Worm (Caenorhabditis elegans) whole organism, late embryonic: ENCODE measurements around the gene irld-6.

Experiments
- ama-1 ChIP-seq: fragments of 150-350 bp; optimal IDR thresholded peaks from 2 replicates; lab custom pipeline; 2014
- ceh-45 ChIP-seq: fragments of 200-800 bp; sonication (Bioruptor generic); IDR thresholded peaks from 2 replicates; pipeline ENCODE4 v1.3.6; 2022; ENCODE audit warnings: missing genetic modification reagents, missing genetic modification characterization, missing compliant biosample characterization
- ceh-9 ChIP-seq: sonication (generic microtip); optimal IDR thresholded peaks from 2 replicates; lab custom pipeline; 2016; ENCODE audit warnings: mild to moderate bottlenecking, missing genetic modification characterization, inconsistent platforms, missing compliant biosample characterization
- dve-1 ChIP-seq: sonication (generic microtip); optimal IDR thresholded peaks from 2 replicates; lab custom pipeline; 2017; ENCODE audit warnings: antibody characterized with exemption, mild to moderate bottlenecking, missing genetic modification characterization, missing compliant biosample characterization
- elt-2 ChIP-seq: sonication (generic microtip); optimal IDR thresholded peaks from 2 replicates; lab custom pipeline; 2016; ENCODE audit warnings: missing genetic modification reagents, missing genetic modification characterization, missing compliant biosample characterization
- ets-4 ChIP-seq: sonication (generic microtip); optimal IDR thresholded peaks from 2 replicates; lab custom pipeline; 2016; ENCODE audit warnings: missing genetic modification characterization, missing compliant biosample characterization
- eyg-1 ChIP-seq: sonication (generic microtip); optimal IDR thresholded peaks from 2 replicates; lab custom pipeline; 2016; ENCODE audit warnings: missing genotype, missing genetic modification characterization, missing compliant biosample characterization
- fkh-10 ChIP-seq: fragments of 150-350 bp; optimal IDR thresholded peaks from 2 replicates; lab custom pipeline; 2014; ENCODE audit warnings: missing biosample characterization, missing genetic modification reagents, missing genetic modification characterization
- fkh-6 ChIP-seq: sonication (generic microtip); optimal IDR thresholded peaks from 2 replicates; lab custom pipeline; 2016; ENCODE audit warnings: missing genetic modification characterization, missing compliant biosample characterization
- nhr-11 ChIP-seq: fragments of 150-350 bp; optimal IDR thresholded peaks from 2 replicates; lab custom pipeline; 2014; ENCODE audit warnings: missing biosample characterization, missing genetic modification characterization
- pha-4 ChIP-seq: fragments of 150-350 bp; optimal IDR thresholded peaks from 2 replicates; lab custom pipeline; 2018; ENCODE audit warnings: missing biosample characterization, missing genetic modification reagents, missing genetic modification characterization
- pqm-1 ChIP-seq: sonication (generic microtip); optimal IDR thresholded peaks from 2 replicates; lab custom pipeline; 2016; ENCODE audit warnings: missing genetic modification characterization, missing compliant biosample characterization
- tbx-2 ChIP-seq: sonication (generic microtip); optimal IDR thresholded peaks from 2 replicates; lab custom pipeline; 2016; ENCODE audit warnings: missing genetic modification characterization, missing compliant biosample characterization

ce11 chrV:10708346-10708745, 48.3 kb downstream of the irld-6 start:
- TF ChIP-seq dve-1 (no peak), pqm-1 (tag; lab: Kevin White, UChicago) (no peak), ceh-45 (GFP tag; lab: Robert Waterston, UW) (no peak), fkh-10 (GFP tag; lab: Kevin White, UChicago) (no peak), ceh-9 (tag; lab: Kevin White, UChicago) (no peak), ama-1 (lab: Kevin White, UChicago) (no peak), pha-4 (tag; lab: Kevin White, UChicago) (no peak), nhr-11 (tag; lab: Kevin White, UChicago) (no peak), eyg-1 (tag; lab: Kevin White, UChicago) (no peak), tbx-2 (tag; lab: Kevin White, UChicago) (no peak), elt-2 (no peak), ets-4 (tag; lab: Kevin White, UChicago) (no peak), fkh-6 (tag; lab: Kevin White, UChicago) (no peak)
